Worm (Caenorhabditis elegans) whole organism, L1 larva: ENCODE measurements around the gene M04B2.4.
A peak's percentile ranks its signal among the peaks of the same experiment; 100 is the strongest.

ENCODE experiments used
- C16A3.4 ChIP-seq: fragments of 150-350 bp; optimal IDR thresholded peaks from 2 replicates; lab custom pipeline; 2014; ENCODE audit warnings: missing biosample characterization, missing genetic modification characterization
- F16B12.6 ChIP-seq: fragments of 150-350 bp; optimal IDR thresholded peaks from 2 replicates; lab custom pipeline; 2014; ENCODE audit warnings: missing biosample characterization, missing genetic modification characterization
- aly-2 ChIP-seq: fragments of 150-350 bp; optimal IDR thresholded peaks from 2 replicates; lab custom pipeline; 2014; ENCODE audit warnings: missing biosample characterization, missing genetic modification characterization
- ama-1 ChIP-seq: fragments of 150-350 bp; optimal IDR thresholded peaks from 2 replicates; lab custom pipeline; 2014
- ceh-8 ChIP-seq: fragments of 200-800 bp; sonication (Bioruptor generic); optimal IDR thresholded peaks from 2 replicates; lab custom pipeline; 2018; ENCODE audit warnings: mild to moderate bottlenecking, missing genetic modification characterization, moderate library complexity, missing compliant biosample characterization
- ceh-82 ChIP-seq, 3 experiments: fragments of 150-350 bp in 1 of 3; sonication (generic microtip) in 2 of 3; optimal IDR thresholded peaks; 2 replicates each; lab custom pipeline; 2014 to 2017; ENCODE audit warnings: missing biosample characterization in 3 of 3, missing genetic modification characterization in 3 of 3
- ceh-90 ChIP-seq: sonication (generic microtip); optimal IDR thresholded peaks from 2 replicates; lab custom pipeline; 2016; ENCODE audit warnings: missing genetic modification characterization, missing compliant biosample characterization
- dpl-1 ChIP-seq, 3 experiments: fragments of 150-350 bp in 2 of 3; sonication (generic microtip) in 1 of 3; optimal IDR thresholded peaks; 2 replicates each; lab custom pipeline; 2014 to 2017; ENCODE audit warnings: missing biosample characterization in 3 of 3, missing genetic modification characterization in 3 of 3, missing genetic modification reagents in 3 of 3
- dsc-1 ChIP-seq: sonication (generic microtip); optimal IDR thresholded peaks from 2 replicates; lab custom pipeline; 2016; ENCODE audit warnings: mild to moderate bottlenecking, missing genetic modification characterization, missing compliant biosample characterization
- efl-1 ChIP-seq, 4 experiments: fragments of 150-350 bp; optimal IDR thresholded peaks in 3 of 4; peaks in 1 of 4; 1 replicate in 1 of 4; 2 replicates in 3 of 4; lab custom pipeline; 2014; ENCODE audit warnings: missing biosample characterization in 2 of 4, missing genetic modification characterization in 2 of 4, missing genetic modification reagents in 2 of 4
- egl-13 ChIP-seq: sonication (generic microtip); optimal IDR thresholded peaks from 2 replicates; lab custom pipeline; 2016; ENCODE audit warnings: missing genotype, missing genetic modification reagents, missing genetic modification characterization, missing compliant biosample characterization
- egl-27 ChIP-seq, 2 experiments: fragments of 150-350 bp in 1 of 2; sonication (generic microtip); optimal IDR thresholded peaks; 3 replicates each; lab custom pipeline; 2017 to 2018; ENCODE audit warnings: missing biosample characterization in 2 of 2, missing genetic modification characterization in 2 of 2, missing genetic modification reagents in 2 of 2
- elt-2 ChIP-seq: sonication (generic microtip); optimal IDR thresholded peaks from 2 replicates; lab custom pipeline; 2016; ENCODE audit warnings: missing genetic modification characterization, mild to moderate bottlenecking, inconsistent platforms, missing compliant biosample characterization, missing genetic modification reagents
- elt-3 ChIP-seq, 6 experiments: fragments of 150-350 bp in 1 of 6; sonication (generic microtip); optimal IDR thresholded peaks; 2 replicates each; lab custom pipeline; 2017 to 2018; ENCODE audit warnings: missing biosample characterization in 6 of 6, missing genetic modification characterization in 6 of 6, inconsistent platforms in 1 of 6
- ets-5 ChIP-seq: fragments of 200-800 bp; sonication (Bioruptor generic); IDR thresholded peaks from 2 replicates; pipeline ENCODE4 v1.3.6; 2022; ENCODE audit warnings: missing genetic modification characterization, missing compliant biosample characterization
- fkh-10 ChIP-seq: sonication (generic microtip); optimal IDR thresholded peaks from 2 replicates; lab custom pipeline; 2017; ENCODE audit warnings: missing biosample characterization, missing genetic modification reagents, missing genetic modification characterization
- fkh-4 ChIP-seq: sonication (generic microtip); optimal IDR thresholded peaks from 2 replicates; lab custom pipeline; 2016; ENCODE audit warnings: missing compliant biosample characterization, missing genetic modification characterization, borderline replicate concordance
- fkh-8 ChIP-seq: sonication (generic microtip); optimal IDR thresholded peaks from 2 replicates; lab custom pipeline; 2016; ENCODE audit warnings: mild to moderate bottlenecking, missing genetic modification characterization, missing compliant biosample characterization
- fos-1 ChIP-seq: fragments of 150-350 bp; optimal IDR thresholded peaks from 2 replicates; lab custom pipeline; 2014; ENCODE audit warnings: missing biosample characterization, missing genetic modification characterization
- hpl-2 ChIP-seq: fragments of 150-350 bp; optimal IDR thresholded peaks from 2 replicates; lab custom pipeline; 2014; ENCODE audit warnings: missing biosample characterization, missing genetic modification reagents, missing genetic modification characterization
- lin-13 ChIP-seq: fragments of 150-350 bp; optimal IDR thresholded peaks from 2 replicates; lab custom pipeline; 2014; ENCODE audit warnings: missing biosample characterization, missing genetic modification reagents, missing genetic modification characterization
- lin-14 ChIP-seq: fragments of 200-800 bp; sonication (Bioruptor generic); optimal IDR thresholded peaks from 2 replicates; lab custom pipeline; 2018; ENCODE audit warnings: mild to moderate bottlenecking, missing genetic modification characterization, moderate library complexity, missing compliant biosample characterization
- lin-15B ChIP-seq: fragments of 150-350 bp; sonication (generic microtip); optimal IDR thresholded peaks from 3 replicates; lab custom pipeline; 2014; ENCODE audit warnings: missing biosample characterization, missing genetic modification characterization
- lin-35 ChIP-seq, 2 experiments: fragments of 150-350 bp; optimal IDR thresholded peaks; 2 replicates each; lab custom pipeline; 2014; ENCODE audit warnings: missing biosample characterization in 2 of 2, missing genetic modification characterization in 2 of 2, missing genetic modification reagents in 2 of 2
- lir-3 ChIP-seq: sonication (generic microtip); optimal IDR thresholded peaks from 2 replicates; lab custom pipeline; 2016; ENCODE audit warnings: mild to moderate bottlenecking, missing genetic modification characterization, moderate library complexity, missing compliant biosample characterization; ENCODE audit not compliant: poor library complexity
- mab-9 ChIP-seq: fragments of 200-800 bp; sonication (Bioruptor generic); IDR thresholded peaks from 2 replicates; pipeline ENCODE4 v1.3.6; 2022; ENCODE audit warnings: missing genetic modification reagents, missing genetic modification characterization, missing compliant biosample characterization
- mep-1 ChIP-seq: fragments of 150-350 bp; optimal IDR thresholded peaks from 2 replicates; lab custom pipeline; 2014; ENCODE audit warnings: missing biosample characterization, missing genetic modification characterization
- nhr-11 ChIP-seq: fragments of 150-350 bp; optimal IDR thresholded peaks from 2 replicates; lab custom pipeline; 2014; ENCODE audit warnings: missing biosample characterization, missing genetic modification characterization
- nhr-19 ChIP-seq: fragments of 200-800 bp; sonication (Bioruptor generic); conservative IDR thresholded peaks from 2 replicates; pipeline ENCODE4 v1.3.6; 2022; ENCODE audit warnings: missing genetic modification characterization, missing compliant biosample characterization
- nhr-20 ChIP-seq: sonication (generic microtip); optimal IDR thresholded peaks from 2 replicates; lab custom pipeline; 2016; ENCODE audit warnings: mild to moderate bottlenecking, missing genetic modification characterization, missing compliant biosample characterization
- nhr-28 ChIP-seq: fragments of 150-350 bp; optimal IDR thresholded peaks from 2 replicates; lab custom pipeline; 2014; ENCODE audit warnings: missing biosample characterization, missing genetic modification characterization
- nhr-47 ChIP-seq: sonication (generic microtip); optimal IDR thresholded peaks from 2 replicates; lab custom pipeline; 2016; ENCODE audit warnings: mild to moderate bottlenecking, missing genetic modification characterization, moderate library complexity, missing compliant biosample characterization
- nhr-76 ChIP-seq: sonication (generic microtip); optimal IDR thresholded peaks from 2 replicates; lab custom pipeline; 2017; ENCODE audit warnings: missing biosample characterization, missing genetic modification characterization
- nhr-77 ChIP-seq: fragments of 150-350 bp; optimal IDR thresholded peaks from 2 replicates; lab custom pipeline; 2014; ENCODE audit warnings: missing biosample characterization, missing genetic modification characterization
- nhr-84 ChIP-seq: sonication (generic microtip); optimal IDR thresholded peaks from 2 replicates; lab custom pipeline; 2017; ENCODE audit warnings: missing biosample characterization, missing genetic modification characterization
- nhr-85 ChIP-seq: sonication (generic microtip); peaks from one replicate; lab custom pipeline; 2016; ENCODE audit warnings: missing genetic modification characterization, inconsistent platforms, missing compliant biosample characterization
- pqm-1 ChIP-seq: sonication (generic microtip); optimal IDR thresholded peaks from 3 replicates; lab custom pipeline; 2017; ENCODE audit warnings: missing biosample characterization, missing genetic modification characterization
- skn-1 ChIP-seq: fragments of 150-350 bp; optimal IDR thresholded peaks from 2 replicates; lab custom pipeline; 2014; ENCODE audit warnings: missing biosample characterization, missing genetic modification characterization
- snpc-4 ChIP-seq: fragments of 150-350 bp; optimal IDR thresholded peaks from 2 replicates; lab custom pipeline; 2014; ENCODE audit warnings: missing biosample characterization, missing genetic modification characterization
- sox-4 ChIP-seq: sonication (generic microtip); optimal IDR thresholded peaks from 2 replicates; lab custom pipeline; 2016; ENCODE audit warnings: missing genetic modification characterization, missing compliant biosample characterization
- sptf-1 ChIP-seq: fragments of 150-350 bp; optimal IDR thresholded peaks from 2 replicates; lab custom pipeline; 2014; ENCODE audit warnings: missing biosample characterization, missing genetic modification characterization
- swsn-7 ChIP-seq: sonication (generic microtip); optimal IDR thresholded peaks from 2 replicates; lab custom pipeline; 2016; ENCODE audit warnings: missing genetic modification characterization, missing compliant biosample characterization
- tlp-1 ChIP-seq: fragments of 150-350 bp; optimal IDR thresholded peaks from 2 replicates; lab custom pipeline; 2014; ENCODE audit warnings: missing biosample characterization, missing genetic modification characterization
- unc-30 ChIP-seq: sonication (generic microtip); optimal IDR thresholded peaks from 2 replicates; lab custom pipeline; 2017; ENCODE audit warnings: missing biosample characterization, missing genetic modification characterization
- unc-98 ChIP-seq: fragments of 200-800 bp; sonication (Bioruptor generic); IDR thresholded peaks from 2 replicates; pipeline ENCODE4 v1.3.6; 2022; ENCODE audit warnings: missing genetic modification characterization, missing compliant biosample characterization
- vab-15 ChIP-seq: sonication (generic microtip); optimal IDR thresholded peaks from 2 replicates; lab custom pipeline; 2017; ENCODE audit warnings: missing genotype, mild to moderate bottlenecking, missing genetic modification characterization, missing compliant biosample characterization
- ztf-11 ChIP-seq, 2 experiments: sonication (generic microtip); optimal IDR thresholded peaks; 2 replicates each; lab custom pipeline; 2016 to 2017; ENCODE audit warnings: missing genetic modification characterization in 2 of 2, missing biosample characterization in 1 of 2, missing compliant biosample characterization in 1 of 2
- ztf-4 ChIP-seq: fragments of 150-350 bp; optimal IDR thresholded peaks from 2 replicates; lab custom pipeline; 2014; ENCODE audit warnings: missing biosample characterization, missing genetic modification characterization

The M04B2.4 gene

DNA sequence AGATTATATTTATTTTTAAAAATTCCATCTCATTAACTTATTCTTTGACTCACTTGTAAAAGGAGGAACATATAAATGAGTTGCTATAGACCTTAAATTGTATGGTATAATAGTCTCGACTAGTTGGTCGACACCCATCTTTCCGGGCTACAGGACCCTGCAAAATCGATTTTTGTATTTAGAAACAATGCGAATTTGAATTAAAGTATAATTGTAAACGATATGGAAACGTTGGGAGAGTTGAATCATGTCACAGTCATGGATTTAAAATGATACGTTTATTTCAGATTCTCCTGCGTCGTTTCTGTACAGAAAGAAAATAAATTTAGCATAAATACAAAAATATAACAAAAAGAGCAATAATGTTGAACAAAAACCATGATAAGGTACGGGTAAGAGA lies 41.7 kb downstream of the M04B2.4 start, which contains the start of gene catp-8 (continued):
- no peak for TF ChIP-seq nhr-28 (tag; lab: Kevin White, UChicago)
- peak; percentile 10 for TF ChIP-seq swsn-7 (tag; lab: Kevin White, UChicago)
- TF ChIP-seq ceh-82 (tag; optimal IDR thresholded peaks at IDR 0.05; lab: Kevin White, UChicago): no peak
- TF ChIP-seq snpc-4 (tag; lab: Kevin White, UChicago): no peak
- peak; percentile 58 for TF ChIP-seq ama-1 (lab: Kevin White, UChicago)
- no peak for TF ChIP-seq unc-30 (tag; lab: Kevin White, UChicago)
- TF ChIP-seq lin-13 (GFP tag; lab: Kevin White, UChicago): no peak
- TF ChIP-seq efl-1 (optimal IDR thresholded peaks at IDR 0.05; lab: Kevin White, UChicago): no peak
- TF ChIP-seq efl-1 (GFP tag; optimal IDR thresholded peaks at IDR 0.05 in 1 of 2; lab: Kevin White, UChicago): peak; percentile 8 to 73
- TF ChIP-seq skn-1 (tag; lab: Kevin White, UChicago): no peak
- TF ChIP-seq nhr-85 (tag; lab: Kevin White, UChicago): peak; percentile 66
- TF ChIP-seq C16A3.4 (tag; lab: Kevin White, UChicago): no peak
- peak; percentile 15 for TF ChIP-seq nhr-47 (tag; lab: Kevin White, UChicago)
- no peak for TF ChIP-seq nhr-76 (tag; lab: Kevin White, UChicago)
- TF ChIP-seq aly-2: peak; percentile 38
- no peak for TF ChIP-seq fkh-4
- TF ChIP-seq lin-35 (GFP tag; optimal IDR thresholded peaks at IDR 0.05; lab: Kevin White, UChicago): no peak
- TF ChIP-seq nhr-19 (GFP tag; lab: Robert Waterston, UW): no peak
- no peak for TF ChIP-seq nhr-77 (tag; lab: Kevin White, UChicago)
- TF ChIP-seq dsc-1 (tag; lab: Kevin White, UChicago): no peak
- no peak for TF ChIP-seq fos-1
- TF ChIP-seq hpl-2 (GFP tag; lab: Kevin White, UChicago): no peak
- no peak for TF ChIP-seq sox-4
- TF ChIP-seq dpl-1 (GFP tag; optimal IDR thresholded peaks at IDR 0.05; lab: Kevin White, UChicago): peak in 1 of 3 experiments; percentile 8
- TF ChIP-seq tlp-1 (tag; lab: Kevin White, UChicago): no peak

DNA sequence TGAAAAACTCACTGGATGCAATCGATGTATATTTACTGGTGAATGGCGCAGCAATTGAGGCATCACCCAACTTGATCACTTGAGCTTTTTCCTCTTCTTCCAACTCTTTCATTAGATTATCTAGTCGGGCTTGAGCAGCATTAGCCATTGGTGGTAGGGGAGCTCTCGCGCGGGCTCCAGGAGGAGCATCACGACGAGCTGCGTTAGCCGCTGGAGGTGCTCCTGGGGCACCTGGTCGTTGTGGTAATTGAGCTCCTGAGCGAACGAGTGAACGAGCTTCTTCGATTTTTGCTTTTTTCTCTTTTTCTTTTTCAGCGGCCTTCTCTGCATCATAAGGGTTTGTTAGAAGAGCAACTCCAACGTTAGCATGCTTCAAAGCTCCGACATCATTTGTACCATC lies 45.8 kb downstream of the M04B2.4 start:
- TF ChIP-seq efl-1 (optimal IDR thresholded peaks at IDR 0.05; lab: Kevin White, UChicago): no peak
- TF ChIP-seq efl-1 (GFP tag; optimal IDR thresholded peaks at IDR 0.05 in 1 of 2; lab: Kevin White, UChicago): no peak
- no peak for TF ChIP-seq ztf-11 (tag; optimal IDR thresholded peaks at IDR 0.05; lab: Kevin White, UChicago)
- TF ChIP-seq lin-15B (tag; lab: Kevin White, UChicago): no peak
- no peak for TF ChIP-seq sox-4
- no peak for TF ChIP-seq ceh-90 (tag; lab: Kevin White, UChicago)
- no peak for TF ChIP-seq ceh-8 (GFP tag; lab: Kevin White, UChicago)
- no peak for TF ChIP-seq sptf-1
- TF ChIP-seq fos-1: no peak
- no peak for TF ChIP-seq nhr-11 (tag; lab: Kevin White, UChicago)
- no peak for TF ChIP-seq elt-3 (tag; optimal IDR thresholded peaks at IDR 0.05; lab: Kevin White, UChicago)
- no peak for TF ChIP-seq fkh-10
- TF ChIP-seq dpl-1 (GFP tag; optimal IDR thresholded peaks at IDR 0.05; lab: Kevin White, UChicago): no peak
- no peak for TF ChIP-seq lir-3
- TF ChIP-seq vab-15: no peak
- no peak for TF ChIP-seq fkh-4

DNA sequence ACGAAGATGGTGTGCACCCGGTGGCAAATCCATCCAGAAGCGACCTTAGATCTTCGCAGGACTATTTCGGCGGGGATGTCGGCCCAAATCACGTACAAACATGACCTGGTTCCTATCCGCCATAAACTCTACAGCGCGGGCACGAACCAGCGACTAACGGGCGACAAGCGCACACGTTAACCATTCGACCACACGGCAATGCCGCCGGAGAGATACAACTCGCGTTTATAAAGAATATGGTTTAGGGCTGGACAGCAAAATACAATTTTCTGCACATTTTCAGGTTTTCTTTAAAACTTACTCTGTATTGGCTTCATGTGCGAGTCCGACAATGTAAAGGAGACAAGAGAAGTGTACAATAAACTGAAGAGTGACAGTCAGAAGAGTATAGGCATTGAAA lies 46.8 kb downstream of the M04B2.4 start:
- TF ChIP-seq fkh-8 (tag; lab: Kevin White, UChicago) (peak; percentile 45), egl-27 (tag; optimal IDR thresholded peaks at IDR 0.05; lab: Kevin White, UChicago) (no peak), ztf-4 (no peak), tlp-1 (tag; lab: Kevin White, UChicago) (no peak), nhr-20 (tag; lab: Kevin White, UChicago) (peak; percentile 66), unc-98 (no peak; the same call in 1 of the 2 replicates), elt-2 (tag; lab: Kevin White, UChicago) (peak; percentile 38), ztf-11 (tag; optimal IDR thresholded peaks at IDR 0.05; lab: Kevin White, UChicago) (peak in 1 of 2 experiments; percentile 50), lin-14 (GFP tag; lab: Kevin White, UChicago) (peak; percentile 63), egl-13 (tag; lab: Kevin White, UChicago) (no peak), nhr-84 (no peak), mep-1 (tag; lab: Kevin White, UChicago) (peak; percentile 80), nhr-11 (tag; lab: Kevin White, UChicago) (no peak), elt-3 (tag; optimal IDR thresholded peaks at IDR 0.05; lab: Kevin White, UChicago) (peak in 1 of 6 experiments; percentile 40), F16B12.6 (tag; lab: Kevin White, UChicago) (no peak), lir-3 (peak; percentile 74), sox-4 (no peak), ama-1 (lab: Kevin White, UChicago) (peak; percentile 59), hpl-2 (GFP tag; lab: Kevin White, UChicago) (peak; percentile 32), fkh-4 (no peak), nhr-47 (tag; lab: Kevin White, UChicago) (peak; percentile 78), mab-9 (GFP tag; lab: Robert Waterston, UW) (no peak), ets-5 (GFP tag; lab: Robert Waterston, UW) (no peak), nhr-76 (tag; lab: Kevin White, UChicago) (peak; percentile 46), nhr-19 (GFP tag; lab: Robert Waterston, UW) (peak; percentile 53), pqm-1 (tag; lab: Kevin White, UChicago) (no peak), lin-15B (tag; lab: Kevin White, UChicago) (no peak)
